Fruit fly (Drosophila melanogaster): Measurements from ENCODE around the gene bond.

DNA sequence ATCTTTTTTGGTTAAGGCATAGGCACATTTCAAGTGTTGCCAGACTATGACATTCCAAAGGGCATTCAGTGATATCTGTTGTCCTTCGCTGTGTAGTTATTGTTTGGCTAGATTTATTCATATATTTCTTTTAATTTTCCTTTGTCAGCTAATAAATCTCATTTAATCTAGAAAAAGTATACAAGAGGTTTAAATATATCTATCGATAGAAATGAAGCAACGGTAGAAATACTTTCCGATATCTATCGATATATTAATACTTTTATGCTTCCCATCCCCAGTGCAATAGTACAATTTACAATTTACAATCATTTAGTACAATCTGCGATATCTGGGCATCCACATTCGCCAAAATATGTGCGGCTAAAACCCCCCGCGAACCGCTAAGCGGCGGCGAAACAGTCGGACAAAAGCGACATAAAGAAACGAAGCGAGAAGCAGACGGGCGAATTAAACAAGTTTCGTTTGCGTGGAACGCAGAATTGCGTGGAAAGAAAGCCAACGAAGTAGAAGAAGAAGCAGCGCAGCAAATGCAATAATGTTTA is 37.0 kb downstream of the bond start, which contains the start of gene Efa6:
- TF ChIP-seq dsf (GFP tag; optimal IDR thresholded peaks at IDR 0.05; ENCODE audit: borderline replicate concordance) (peak; percentile 27), h (GFP tag; optimal IDR thresholded peaks at IDR 0.05) (peak; percentile 74), pan (optimal IDR thresholded peaks at IDR 0.05) (no peak), sv (GFP tag; optimal IDR thresholded peaks at IDR 0.05) (peak; percentile 30), fru (GFP tag; optimal IDR thresholded peaks at IDR 0.05) (no peak), dl (GFP tag; optimal IDR thresholded peaks at IDR 0.05; ENCODE audit: insufficient read depth in 1 of 2, partially characterized antibody in 2 of 2) (no peak)
